Fruit fly (Drosophila melanogaster) whole organism, embryonic: Measurements from ENCODE around the gene CG2854.

Experiments used
- Aef1 ChIP-seq: fragments of 200-800 bp; sonication (Bioruptor generic); IDR thresholded peaks from 3 replicates; pipeline ENCODE4 v1.3.6; 2022; ENCODE audit warnings: missing biosample characterization, missing genetic modification characterization
- Asciz ChIP-seq: fragments of 200-800 bp; sonication (Bioruptor generic); optimal IDR thresholded peaks from 2 replicates; lab custom pipeline; 2017; ENCODE audit warnings: missing biosample characterization, mild to moderate bottlenecking, missing genetic modification characterization, missing genetic modification reagents
- C15 ChIP-seq: fragments of 200-800 bp; sonication (Bioruptor generic); IDR thresholded peaks from 3 replicates; pipeline ENCODE4 v1.3.6; 2022; ENCODE audit warnings: missing biosample characterization, missing genetic modification characterization
- CG10366 ChIP-seq: fragments of 200-800 bp; sonication (Bioruptor generic); IDR thresholded peaks from 2 replicates; pipeline ENCODE4 v1.3.6; 2022; ENCODE audit warnings: missing biosample characterization, missing genetic modification characterization
- CG11085 ChIP-seq: fragments of 200-800 bp; sonication (Bioruptor generic); IDR thresholded peaks from 2 replicates; pipeline ENCODE4 v1.3.6; 2022; ENCODE audit warnings: missing biosample characterization, missing genetic modification characterization
- CG12219 ChIP-seq: fragments of 200-800 bp; sonication (Bioruptor generic); optimal IDR thresholded peaks from 3 replicates; lab custom pipeline; 2018; ENCODE audit warnings: missing biosample characterization, mild to moderate bottlenecking, missing genetic modification characterization
- CG1233 ChIP-seq: fragments of 200-800 bp; sonication (Bioruptor generic); optimal IDR thresholded peaks from 4 replicates; lab custom pipeline; 2018; ENCODE audit warnings: missing biosample characterization, mild to moderate bottlenecking, missing genetic modification characterization
- CG13123 ChIP-seq: fragments of 200-800 bp; sonication (Bioruptor generic); optimal IDR thresholded peaks from 2 replicates; lab custom pipeline; 2016; ENCODE audit warnings: missing biosample characterization, missing genetic modification characterization
- CG14050 ChIP-seq: fragments of 200-800 bp; sonication (Bioruptor generic); IDR thresholded peaks from 3 replicates; pipeline ENCODE4 v1.3.6; 2022; ENCODE audit warnings: missing biosample characterization, missing genetic modification characterization
- CG15269 ChIP-seq: fragments of 200-800 bp; sonication (Bioruptor generic); optimal IDR thresholded peaks from 2 replicates; lab custom pipeline; 2018; ENCODE audit warnings: missing biosample characterization, mild to moderate bottlenecking, missing genetic modification characterization, moderate library complexity
- CG16779 ChIP-seq: fragments of 200-800 bp; sonication (Bioruptor generic); IDR thresholded peaks from 2 replicates; pipeline ENCODE4 v1.3.6; 2022; ENCODE audit warnings: missing biosample characterization, missing genetic modification characterization
- CG17361 ChIP-seq: fragments of 200-800 bp; sonication (Bioruptor generic); IDR thresholded peaks from 3 replicates; pipeline ENCODE4 v1.3.6; 2022; ENCODE audit warnings: missing biosample characterization, missing genetic modification characterization
- CG2120 ChIP-seq: fragments of 200-800 bp; sonication (Bioruptor generic); optimal IDR thresholded peaks from 3 replicates; lab custom pipeline; 2016; ENCODE audit warnings: missing biosample characterization, missing genetic modification characterization
- CG2199 ChIP-seq: fragments of 200-800 bp; sonication (Bioruptor generic); IDR thresholded peaks from 3 replicates; pipeline ENCODE4 v1.3.6; 2022; ENCODE audit warnings: missing biosample characterization, missing genetic modification characterization
- CG34422 ChIP-seq: fragments of 200-800 bp; sonication (Bioruptor generic); IDR thresholded peaks from 3 replicates; pipeline ENCODE4 v1.3.6; 2022; ENCODE audit warnings: missing biosample characterization, missing genetic modification characterization
- CG4328 ChIP-seq: fragments of 200-800 bp; sonication (Bioruptor generic); optimal IDR thresholded peaks from 3 replicates; lab custom pipeline; 2017; ENCODE audit warnings: missing biosample characterization, missing genetic modification reagents, missing genetic modification characterization
- CG4707 ChIP-seq: fragments of 200-800 bp; sonication (Bioruptor generic); optimal IDR thresholded peaks from 2 replicates; lab custom pipeline; 2018; ENCODE audit warnings: missing biosample characterization, mild to moderate bottlenecking, missing genetic modification characterization, moderate library complexity
- CG4820 ChIP-seq: fragments of 200-800 bp; sonication (Bioruptor generic); optimal IDR thresholded peaks from 3 replicates; lab custom pipeline; 2016; ENCODE audit warnings: missing biosample characterization, missing genetic modification characterization
- CG6175 ChIP-seq: fragments of 200-800 bp; sonication (Bioruptor generic); IDR thresholded peaks from 3 replicates; pipeline ENCODE4 v1.3.6; 2022; ENCODE audit warnings: missing biosample characterization, missing genetic modification characterization
- CG6765 ChIP-seq: fragments of 200-800 bp; sonication (Bioruptor generic); optimal IDR thresholded peaks from 3 replicates; lab custom pipeline; 2017; ENCODE audit warnings: missing biosample characterization, mild to moderate bottlenecking, missing genetic modification characterization
- CG6813 ChIP-seq: fragments of 200-800 bp; sonication (Bioruptor generic); optimal IDR thresholded peaks from 2 replicates; lab custom pipeline; 2017; ENCODE audit warnings: missing biosample characterization, missing genetic modification characterization, mild to moderate bottlenecking, moderate library complexity, missing genetic modification reagents
- CG6854 ChIP-seq: fragments of 200-800 bp; sonication (Bioruptor generic); optimal IDR thresholded peaks from 3 replicates; lab custom pipeline; 2017; ENCODE audit warnings: missing biosample characterization, mild to moderate bottlenecking, missing genetic modification characterization
- CG7556 ChIP-seq: fragments of 200-800 bp; sonication (Bioruptor generic); optimal IDR thresholded peaks from 2 replicates; lab custom pipeline; 2017; ENCODE audit warnings: missing biosample characterization, mild to moderate bottlenecking, missing genetic modification characterization
- CG8089 ChIP-seq: fragments of 200-800 bp; sonication (Bioruptor generic); optimal IDR thresholded peaks from 3 replicates; lab custom pipeline; 2016; ENCODE audit warnings: missing biosample characterization, missing genetic modification characterization
- Camta ChIP-seq: fragments of 200-800 bp; sonication (Bioruptor generic); optimal IDR thresholded peaks from 2 replicates; lab custom pipeline; 2016; ENCODE audit warnings: missing biosample characterization, missing genetic modification characterization
- CkIIα-i1 ChIP-seq: fragments of 200-800 bp; sonication (Bioruptor generic); IDR thresholded peaks from 2 replicates; pipeline ENCODE4 v1.3.6; 2022; ENCODE audit warnings: missing biosample characterization, missing genetic modification characterization
- Ets65A ChIP-seq: fragments of 200-800 bp; sonication (Bioruptor generic); peaks from one replicate; lab custom pipeline; 2016; ENCODE audit warnings: missing biosample characterization, missing genetic modification characterization
- Fer1 ChIP-seq: fragments of 200-800 bp; sonication (Bioruptor generic); optimal IDR thresholded peaks from 2 replicates; lab custom pipeline; 2017; ENCODE audit warnings: missing biosample characterization, mild to moderate bottlenecking, missing genetic modification characterization
- H2.0 ChIP-seq: fragments of 200-800 bp; sonication (Bioruptor generic); IDR thresholded peaks from 2 replicates; pipeline ENCODE4 v1.3.6; 2022; ENCODE audit warnings: missing biosample characterization, missing genetic modification characterization
- Lim3 ChIP-seq: fragments of 200-800 bp; sonication (Bioruptor generic); IDR thresholded peaks from 2 replicates; pipeline ENCODE4 v1.3.6; 2022; ENCODE audit warnings: missing biosample characterization, missing genetic modification characterization
- Nf-YA ChIP-seq: fragments of 200-800 bp; sonication (Bioruptor generic); IDR thresholded peaks from 2 replicates; pipeline ENCODE4 v1.3.6; 2022; ENCODE audit warnings: missing biosample characterization, missing genetic modification characterization
- NfI ChIP-seq: fragments of 200-800 bp; sonication (Bioruptor generic); optimal IDR thresholded peaks from 3 replicates; lab custom pipeline; 2018; ENCODE audit warnings: missing biosample characterization, mild to moderate bottlenecking, missing genetic modification characterization, moderate library complexity
- PHDP ChIP-seq: fragments of 200-800 bp; sonication (Bioruptor generic); optimal IDR thresholded peaks from 3 replicates; lab custom pipeline; 2018; ENCODE audit warnings: missing biosample characterization, mild to moderate bottlenecking, missing genetic modification characterization, moderate library complexity
- Scr ChIP-seq: fragments of 200-800 bp; sonication (Bioruptor generic); IDR thresholded peaks from 2 replicates; pipeline ENCODE4 v1.3.6; 2022; ENCODE audit warnings: missing biosample characterization, missing genetic modification characterization; ENCODE audit not compliant: partially characterized antibody
- Sox102F ChIP-seq: fragments of 200-800 bp; sonication (Bioruptor generic); optimal IDR thresholded peaks from 2 replicates; lab custom pipeline; 2018; ENCODE audit warnings: missing biosample characterization, mild to moderate bottlenecking, missing genetic modification characterization, moderate library complexity
- Vsx1 ChIP-seq: fragments of 200-800 bp; sonication (Bioruptor generic); optimal IDR thresholded peaks from 2 replicates; lab custom pipeline; 2017; ENCODE audit warnings: missing biosample characterization, mild to moderate bottlenecking, missing genetic modification characterization, missing genetic modification reagents
- ac ChIP-seq: fragments of 200-800 bp; sonication (Bioruptor generic); optimal IDR thresholded peaks from 3 replicates; lab custom pipeline; 2017; ENCODE audit warnings: missing biosample characterization, mild to moderate bottlenecking, missing genetic modification characterization
- aop ChIP-seq: fragments of 200-800 bp; sonication (Bioruptor generic); IDR thresholded peaks from 2 replicates; pipeline ENCODE4 v1.3.6; 2022; ENCODE audit warnings: missing biosample characterization, missing genetic modification characterization
- dan ChIP-seq: fragments of 200-800 bp; sonication (Bioruptor generic); IDR thresholded peaks from 2 replicates; pipeline ENCODE4 v1.3.6; 2022; ENCODE audit warnings: missing biosample characterization, missing genetic modification characterization
- jing ChIP-seq: fragments of 200-800 bp; sonication (Bioruptor generic); optimal IDR thresholded peaks from 2 replicates; lab custom pipeline; 2018; ENCODE audit warnings: missing biosample characterization, mild to moderate bottlenecking, missing genetic modification characterization
- kni ChIP-seq: fragments of 200-800 bp; sonication (Bioruptor generic); optimal IDR thresholded peaks from 3 replicates; lab custom pipeline; 2017; ENCODE audit warnings: mild to moderate bottlenecking, missing biosample characterization, missing genetic modification reagents, missing genetic modification characterization
- luna ChIP-seq: fragments of 200-800 bp; sonication (Bioruptor generic); optimal IDR thresholded peaks from 2 replicates; lab custom pipeline; 2016; ENCODE audit warnings: missing biosample characterization, missing genetic modification characterization
- pros ChIP-seq: fragments of 200-800 bp; sonication (Bioruptor generic); optimal IDR thresholded peaks from 3 replicates; lab custom pipeline; 2019; ENCODE audit warnings: missing biosample characterization, mild to moderate bottlenecking, missing genetic modification characterization, moderate library complexity
- pzg ChIP-seq: fragments of 200-800 bp; sonication (Bioruptor generic); optimal IDR thresholded peaks from 3 replicates; lab custom pipeline; 2018; ENCODE audit warnings: missing biosample characterization, mild to moderate bottlenecking, missing genetic modification characterization, moderate library complexity
- ranshi ChIP-seq: fragments of 200-800 bp; sonication (Bioruptor generic); IDR thresholded peaks from 2 replicates; pipeline ENCODE4 v1.3.6; 2022; ENCODE audit warnings: missing biosample characterization, missing genetic modification characterization
- rib ChIP-seq: fragments of 200-800 bp; sonication (Bioruptor generic); IDR thresholded peaks from 2 replicates; pipeline ENCODE4 v1.3.6; 2022; ENCODE audit warnings: missing biosample characterization, missing genetic modification characterization
- row ChIP-seq: fragments of 200-800 bp; sonication (Bioruptor generic); IDR thresholded peaks from 3 replicates; pipeline ENCODE4 v1.3.6; 2022; ENCODE audit warnings: missing biosample characterization, missing genetic modification characterization
- run ChIP-seq: fragments of 200-800 bp; sonication (Bioruptor generic); optimal IDR thresholded peaks from 3 replicates; lab custom pipeline; 2018; ENCODE audit warnings: missing biosample characterization, mild to moderate bottlenecking, missing genetic modification characterization
- sob ChIP-seq: fragments of 200-800 bp; sonication (Bioruptor generic); IDR thresholded peaks from 2 replicates; pipeline ENCODE4 v1.3.6; 2022; ENCODE audit warnings: missing biosample characterization, missing genetic modification characterization
- twi ChIP-seq: fragments of 200-800 bp; optimal IDR thresholded peaks from 2 replicates; lab custom pipeline; 2019; ENCODE audit warnings: missing biosample characterization, mild to moderate bottlenecking, missing genetic modification characterization, moderate library complexity
- vvl ChIP-seq: fragments of 200-800 bp; sonication (Bioruptor generic); IDR thresholded peaks from 2 replicates; pipeline ENCODE4 v1.3.6; 2022; ENCODE audit warnings: missing biosample characterization, missing genetic modification characterization

The CG2854 gene

dm6 chrX:2306307-2306706 lies 20.6 kb upstream of the CG2854 start:
- TF ChIP-seq CG7556 (GFP tag; lab: Kevin White, UChicago) (peak; percentile 77), CG2199 (GFP tag; lab: Robert Waterston, UW) (no peak), vvl (GFP tag; lab: Robert Waterston, UW) (peak; percentile 61), CG4820 (GFP tag; lab: Kevin White, UChicago) (peak; percentile 28), CG6175 (GFP tag; lab: Robert Waterston, UW) (no peak; the same call in 2 of the 3 replicates), CG4328 (GFP tag; lab: Kevin White, UChicago) (no peak), CkIIα-i1 (no peak), Vsx1 (peak; percentile 37), Nf-YA (peak; percentile 34; the same call in 1 of the 2 replicates), luna (GFP tag; lab: Kevin White, UChicago) (no peak), CG2120 (GFP tag; lab: Kevin White, UChicago) (peak; percentile 45), dan (GFP tag; lab: Robert Waterston, UW) (no peak), twi (tag; lab: Kevin White, UChicago) (no peak), CG12219 (GFP tag; lab: Kevin White, UChicago) (peak; percentile 47), jing (peak; percentile 39), run (tag; lab: Kevin White, UChicago) (peak; percentile 21), sob (0 out of 2 replicates have a peak, but pooled peaks have one; percentile 25), Lim3 (peak; percentile 44; the same call in 1 of the 2 replicates), row (GFP tag; lab: Robert Waterston, UW) (peak; percentile 50; the same call in 2 of the 3 replicates), aop (GFP tag; lab: Robert Waterston, UW) (no peak), ac (GFP tag; lab: Kevin White, UChicago) (no peak), CG6765 (GFP tag; lab: Kevin White, UChicago) (peak; percentile 36), Camta (peak; percentile 38), ranshi (peak; percentile 51; the same call in 1 of the 2 replicates), CG34422 (peak; percentile 70; the same call in 2 of the 3 replicates), Sox102F (peak; percentile 76), CG17361 (GFP tag; lab: Robert Waterston, UW) (peak; percentile 67), CG4707 (GFP tag; lab: Kevin White, UChicago) (no peak), H2.0 (no peak), PHDP (tag; lab: Kevin White, UChicago) (peak; percentile 39), CG11085 (GFP tag; lab: Robert Waterston, UW) (no peak), pros (no peak), CG6854 (GFP tag; lab: Kevin White, UChicago) (no peak), Ets65A (peak; percentile 21), CG1233 (GFP tag; lab: Kevin White, UChicago) (peak; percentile 46), CG13123 (GFP tag; lab: Kevin White, UChicago) (no peak), CG6813 (no peak), rib (GFP tag; lab: Robert Waterston, UW) (no peak), NfI (GFP tag; lab: Kevin White, UChicago) (peak; percentile 63), Fer1 (GFP tag; lab: Kevin White, UChicago) (peak; percentile 59), CG16779 (no peak), Asciz (GFP tag; lab: Kevin White, UChicago) (peak; percentile 27), Scr (no peak), CG8089 (GFP tag; lab: Kevin White, UChicago) (peak; percentile 14), CG10366 (GFP tag; lab: Robert Waterston, UW) (peak; percentile 36; the same call in 1 of the 2 replicates), pzg (GFP tag; lab: Kevin White, UChicago) (no peak), C15 (GFP tag; lab: Robert Waterston, UW) (no peak), kni (no peak), CG15269 (tag; lab: Kevin White, UChicago) (peak; percentile 73), Aef1 (GFP tag; lab: Robert Waterston, UW) (peak; percentile 56), CG14050 (peak; percentile 38; the same call in 1 of the 3 replicates)
